Worm (Caenorhabditis elegans) whole organism, midembryonic: ENCODE results near the gene Y45F10B.8.

Experiments used
- ztf-23 ChIP-seq: fragments of 200-800 bp; sonication (Bioruptor generic); IDR thresholded peaks from 2 replicates; pipeline ENCODE4 v1.3.6; 2022; ENCODE audit warnings: missing genetic modification reagents, missing genetic modification characterization, missing compliant biosample characterization
- ztf-29 ChIP-seq: fragments of 200-800 bp; sonication (Bioruptor generic); IDR thresholded peaks from 2 replicates; pipeline ENCODE4 v1.3.6; 2022; ENCODE audit warnings: missing genetic modification reagents, missing genetic modification characterization, missing compliant biosample characterization

DNA sequence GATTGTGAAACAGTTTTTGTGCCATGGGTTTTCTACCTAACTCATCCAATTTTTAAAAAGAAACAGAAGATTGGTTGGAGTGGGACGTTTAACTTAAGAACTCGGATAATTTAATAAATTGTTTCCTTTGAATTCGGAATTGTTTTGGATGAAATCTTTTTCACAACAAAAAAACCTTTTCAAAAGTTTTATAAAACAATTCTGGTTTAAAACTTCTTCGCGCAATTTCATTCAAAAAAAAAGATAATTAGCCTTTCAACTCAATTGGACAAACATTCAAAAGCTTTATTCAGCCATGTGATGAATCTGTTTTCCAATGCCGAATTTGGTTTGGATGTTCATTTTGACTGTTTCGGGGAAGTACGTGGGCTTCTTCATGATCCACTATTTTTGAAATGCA lies 9.1 kb upstream of the Y45F10B.8 start, which contains the start of gene Y45F10B.12:
- TF ChIP-seq ztf-29 (GFP tag; lab: Robert Waterston, UW): no peak
- TF ChIP-seq ztf-23 (GFP tag; lab: Robert Waterston, UW): no peak
